Worm (Caenorhabditis elegans): Measurements from ENCODE around the gene srh-204.

DNA sequence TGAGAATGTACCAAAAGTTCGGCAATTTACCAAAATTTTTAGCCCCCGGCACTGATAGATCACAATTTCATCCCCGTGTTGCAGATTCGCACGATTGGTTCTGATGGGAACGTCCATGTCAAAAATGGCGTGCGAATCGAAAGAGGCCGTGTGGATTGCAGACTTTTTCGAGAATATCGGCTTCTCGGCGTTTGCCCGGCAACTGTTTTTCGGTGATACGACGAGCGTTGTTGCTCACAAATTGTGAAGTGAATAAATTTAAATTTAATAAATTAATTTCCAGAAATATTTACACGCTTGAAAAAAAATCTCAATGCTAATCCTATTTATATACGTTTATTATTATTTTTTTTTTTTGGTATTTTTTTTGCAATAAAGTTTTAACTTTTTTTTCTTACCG is 50.6 kb downstream of the srh-204 start:
- TF ChIP-seq nhr-76 (tag; optimal IDR thresholded peaks at IDR 0.05) (no peak), pha-4 (tag; optimal IDR thresholded peaks at IDR 0.05) (no peak)

Measured in whole organism, mixed stage, embryonic.